Worm (Caenorhabditis elegans) whole organism, L1 larva: ENCODE results near the gene cutl-1.

Source experiments
- Y116A8C.19 ChIP-seq: sonication (generic microtip); optimal IDR thresholded peaks from 2 replicates; lab custom pipeline; 2016; ENCODE audit warnings: missing compliant biosample characterization, missing genetic modification characterization, borderline replicate concordance
- blmp-1 ChIP-seq: fragments of 150-350 bp; optimal IDR thresholded peaks from 2 replicates; lab custom pipeline; 2014; ENCODE audit warnings: missing biosample characterization, missing genetic modification characterization
- ceh-63 ChIP-seq: fragments of 200-800 bp; sonication (Bioruptor generic); optimal IDR thresholded peaks from 2 replicates; lab custom pipeline; 2018; ENCODE audit warnings: mild to moderate bottlenecking, missing genetic modification characterization, missing compliant biosample characterization
- ceh-8 ChIP-seq: fragments of 200-800 bp; sonication (Bioruptor generic); optimal IDR thresholded peaks from 2 replicates; lab custom pipeline; 2018; ENCODE audit warnings: mild to moderate bottlenecking, missing genetic modification characterization, moderate library complexity, missing compliant biosample characterization
- ceh-82 ChIP-seq, 3 experiments: fragments of 150-350 bp in 1 of 3; sonication (generic microtip) in 2 of 3; optimal IDR thresholded peaks; 2 replicates each; lab custom pipeline; 2014 to 2017; ENCODE audit warnings: missing biosample characterization in 3 of 3, missing genetic modification characterization in 3 of 3
- ceh-88 ChIP-seq: fragments of 200-800 bp; sonication (Bioruptor generic); IDR thresholded peaks from 2 replicates; pipeline ENCODE4 v1.3.6; 2022; ENCODE audit warnings: missing genetic modification characterization, missing compliant biosample characterization
- ces-1 ChIP-seq: fragments of 150-350 bp; optimal IDR thresholded peaks from 2 replicates; lab custom pipeline; 2014; ENCODE audit warnings: missing biosample characterization, missing genetic modification reagents, missing genetic modification characterization
- dpl-1 ChIP-seq, 3 experiments: fragments of 150-350 bp in 2 of 3; sonication (generic microtip) in 1 of 3; optimal IDR thresholded peaks; 2 replicates each; lab custom pipeline; 2014 to 2017; ENCODE audit warnings: missing biosample characterization in 3 of 3, missing genetic modification characterization in 3 of 3, missing genetic modification reagents in 3 of 3
- dsc-1 ChIP-seq: sonication (generic microtip); optimal IDR thresholded peaks from 2 replicates; lab custom pipeline; 2016; ENCODE audit warnings: mild to moderate bottlenecking, missing genetic modification characterization, missing compliant biosample characterization
- efl-1 ChIP-seq, 4 experiments: fragments of 150-350 bp; optimal IDR thresholded peaks in 3 of 4; peaks in 1 of 4; 1 replicate in 1 of 4; 2 replicates in 3 of 4; lab custom pipeline; 2014; ENCODE audit warnings: missing biosample characterization in 2 of 4, missing genetic modification characterization in 2 of 4, missing genetic modification reagents in 2 of 4
- egl-13 ChIP-seq: sonication (generic microtip); optimal IDR thresholded peaks from 2 replicates; lab custom pipeline; 2016; ENCODE audit warnings: missing genotype, missing genetic modification reagents, missing genetic modification characterization, missing compliant biosample characterization
- elt-2 ChIP-seq: sonication (generic microtip); optimal IDR thresholded peaks from 2 replicates; lab custom pipeline; 2016; ENCODE audit warnings: missing genetic modification characterization, mild to moderate bottlenecking, inconsistent platforms, missing compliant biosample characterization, missing genetic modification reagents
- elt-3 ChIP-seq, 6 experiments: fragments of 150-350 bp in 1 of 6; sonication (generic microtip); optimal IDR thresholded peaks; 2 replicates each; lab custom pipeline; 2017 to 2018; ENCODE audit warnings: missing biosample characterization in 6 of 6, missing genetic modification characterization in 6 of 6, inconsistent platforms in 1 of 6
- fkh-8 ChIP-seq: sonication (generic microtip); optimal IDR thresholded peaks from 2 replicates; lab custom pipeline; 2016; ENCODE audit warnings: mild to moderate bottlenecking, missing genetic modification characterization, missing compliant biosample characterization
- fos-1 ChIP-seq: fragments of 150-350 bp; optimal IDR thresholded peaks from 2 replicates; lab custom pipeline; 2014; ENCODE audit warnings: missing biosample characterization, missing genetic modification characterization
- hlh-17 ChIP-seq: fragments of 200-800 bp; sonication (Bioruptor generic); optimal IDR thresholded peaks from 2 replicates; lab custom pipeline; 2018; ENCODE audit warnings: missing genetic modification characterization, mild to moderate bottlenecking, missing compliant biosample characterization, moderate library complexity, borderline replicate concordance
- irx-1 ChIP-seq: sonication (generic microtip); optimal IDR thresholded peaks from 2 replicates; lab custom pipeline; 2016; ENCODE audit warnings: missing genetic modification characterization, missing compliant biosample characterization
- jun-1 ChIP-seq: fragments of 150-350 bp; optimal IDR thresholded peaks from 2 replicates; lab custom pipeline; 2014; ENCODE audit warnings: missing biosample characterization, missing genetic modification reagents, missing genetic modification characterization
- lin-14 ChIP-seq: fragments of 200-800 bp; sonication (Bioruptor generic); optimal IDR thresholded peaks from 2 replicates; lab custom pipeline; 2018; ENCODE audit warnings: mild to moderate bottlenecking, missing genetic modification characterization, moderate library complexity, missing compliant biosample characterization
- lin-39 ChIP-seq: fragments of 150-350 bp; optimal IDR thresholded peaks from 2 replicates; lab custom pipeline; 2014; ENCODE audit warnings: missing biosample characterization, missing genetic modification reagents, missing genetic modification characterization
- lir-3 ChIP-seq: sonication (generic microtip); optimal IDR thresholded peaks from 2 replicates; lab custom pipeline; 2016; ENCODE audit warnings: mild to moderate bottlenecking, missing genetic modification characterization, moderate library complexity, missing compliant biosample characterization; ENCODE audit not compliant: poor library complexity
- lsy-2 ChIP-seq, 2 experiments: fragments of 150-350 bp; optimal IDR thresholded peaks; 2 replicates each; lab custom pipeline; 2014; ENCODE audit warnings: missing biosample characterization in 2 of 2, missing genetic modification characterization in 2 of 2
- mdl-1 ChIP-seq, 2 experiments: fragments of 150-350 bp; optimal IDR thresholded peaks; 2 replicates each; lab custom pipeline; 2014 to 2017; ENCODE audit warnings: missing biosample characterization in 2 of 2, missing genetic modification characterization in 2 of 2, inconsistent platforms in 1 of 2
- mep-1 ChIP-seq: fragments of 150-350 bp; optimal IDR thresholded peaks from 2 replicates; lab custom pipeline; 2014; ENCODE audit warnings: missing biosample characterization, missing genetic modification characterization
- nhr-12 ChIP-seq: sonication (generic microtip); optimal IDR thresholded peaks from 2 replicates; lab custom pipeline; 2017; ENCODE audit warnings: missing biosample characterization, missing genetic modification characterization
- nhr-19 ChIP-seq: fragments of 200-800 bp; sonication (Bioruptor generic); conservative IDR thresholded peaks from 2 replicates; pipeline ENCODE4 v1.3.6; 2022; ENCODE audit warnings: missing genetic modification characterization, missing compliant biosample characterization
- nhr-20 ChIP-seq: sonication (generic microtip); optimal IDR thresholded peaks from 2 replicates; lab custom pipeline; 2016; ENCODE audit warnings: mild to moderate bottlenecking, missing genetic modification characterization, missing compliant biosample characterization
- nhr-237 ChIP-seq: fragments of 150-350 bp; optimal IDR thresholded peaks from 2 replicates; lab custom pipeline; 2014; ENCODE audit warnings: missing biosample characterization, missing genetic modification characterization
- nhr-71 ChIP-seq: sonication (generic microtip); optimal IDR thresholded peaks from 2 replicates; lab custom pipeline; 2016; ENCODE audit warnings: mild to moderate bottlenecking, missing genetic modification characterization, moderate library complexity, missing compliant biosample characterization
- nhr-76 ChIP-seq: sonication (generic microtip); optimal IDR thresholded peaks from 2 replicates; lab custom pipeline; 2017; ENCODE audit warnings: missing biosample characterization, missing genetic modification characterization
- nhr-85 ChIP-seq: sonication (generic microtip); peaks from one replicate; lab custom pipeline; 2016; ENCODE audit warnings: missing genetic modification characterization, inconsistent platforms, missing compliant biosample characterization
- pag-3 ChIP-seq: sonication (generic microtip); optimal IDR thresholded peaks from 2 replicates; lab custom pipeline; 2017; ENCODE audit warnings: missing genetic modification characterization, mild to moderate bottlenecking, missing compliant biosample characterization, antibody characterized with exemption, borderline replicate concordance; ENCODE audit not compliant: insufficient read depth
- pax-3 ChIP-seq: fragments of 200-800 bp; sonication (Bioruptor generic); optimal IDR thresholded peaks from 2 replicates; lab custom pipeline; 2018; ENCODE audit warnings: mild to moderate bottlenecking, missing genetic modification characterization, moderate library complexity, missing compliant biosample characterization
- rnt-1 ChIP-seq: sonication (generic microtip); optimal IDR thresholded peaks from 2 replicates; lab custom pipeline; 2016; ENCODE audit warnings: mild to moderate bottlenecking, missing genetic modification characterization, moderate library complexity, missing compliant biosample characterization
- snu-23 ChIP-seq: sonication (generic microtip); optimal IDR thresholded peaks from 2 replicates; lab custom pipeline; 2016; ENCODE audit warnings: missing genetic modification characterization, missing compliant biosample characterization
- sptf-1 ChIP-seq: fragments of 150-350 bp; optimal IDR thresholded peaks from 2 replicates; lab custom pipeline; 2014; ENCODE audit warnings: missing biosample characterization, missing genetic modification characterization
- swsn-7 ChIP-seq: sonication (generic microtip); optimal IDR thresholded peaks from 2 replicates; lab custom pipeline; 2016; ENCODE audit warnings: missing genetic modification characterization, missing compliant biosample characterization
- tbx-2 ChIP-seq: sonication (generic microtip); optimal IDR thresholded peaks from 2 replicates; lab custom pipeline; 2016; ENCODE audit warnings: missing genetic modification characterization, missing compliant biosample characterization
- unc-130 ChIP-seq: fragments of 150-350 bp; optimal IDR thresholded peaks from 2 replicates; lab custom pipeline; 2017; ENCODE audit warnings: missing biosample characterization, missing genetic modification characterization, inconsistent platforms
- unc-62 ChIP-seq: fragments of 150-350 bp; optimal IDR thresholded peaks from 2 replicates; lab custom pipeline; 2014; ENCODE audit warnings: missing biosample characterization, missing genetic modification reagents, missing genetic modification characterization
- unc-86 ChIP-seq: sonication (generic microtip); optimal IDR thresholded peaks from 2 replicates; lab custom pipeline; 2016; ENCODE audit warnings: missing genetic modification characterization, missing compliant biosample characterization
- unc-98 ChIP-seq: fragments of 200-800 bp; sonication (Bioruptor generic); IDR thresholded peaks from 2 replicates; pipeline ENCODE4 v1.3.6; 2022; ENCODE audit warnings: missing genetic modification characterization, missing compliant biosample characterization

The cutl-1 gene

ce11 chrV:13409089-13409488, 3.2 kb upstream of the cutl-1 start (continued):
- TF ChIP-seq dpl-1 (GFP tag; optimal IDR thresholded peaks at IDR 0.05; lab: Kevin White, UChicago): peak; percentile 80 to 96 (median 88)
- peak; percentile 82 for TF ChIP-seq lir-3
- TF ChIP-seq, all 84 proteins: peak for 30

- TF ChIP-seq egl-13 (tag; lab: Kevin White, UChicago): no peak
- TF ChIP-seq sptf-1 (tag; lab: Kevin White, UChicago): no peak
- TF ChIP-seq fkh-8 (tag; lab: Kevin White, UChicago): no peak
- no peak for TF ChIP-seq tbx-2 (tag; lab: Kevin White, UChicago)
- no peak for TF ChIP-seq pag-3 (tag; lab: Kevin White, UChicago)
- no peak for TF ChIP-seq fos-1 (tag; lab: Kevin White, UChicago)
- no peak for TF ChIP-seq ceh-82 (tag; optimal IDR thresholded peaks at IDR 0.05; lab: Kevin White, UChicago)
- TF ChIP-seq ces-1 (GFP tag; lab: Kevin White, UChicago): no peak
- TF ChIP-seq jun-1 (tag; lab: Kevin White, UChicago): no peak
- no peak for TF ChIP-seq dpl-1 (GFP tag; optimal IDR thresholded peaks at IDR 0.05; lab: Kevin White, UChicago)
- TF ChIP-seq unc-62 (GFP tag; lab: Kevin White, UChicago): no peak
- TF ChIP-seq nhr-19 (GFP tag; lab: Robert Waterston, UW): no peak
- no peak for TF ChIP-seq Y116A8C.19 (tag; lab: Kevin White, UChicago)
- no peak for TF ChIP-seq unc-98 (GFP tag; lab: Robert Waterston, UW)
- no peak for TF ChIP-seq lir-3
- no peak for TF ChIP-seq ceh-8 (GFP tag; lab: Kevin White, UChicago)
- TF ChIP-seq nhr-237 (tag; lab: Kevin White, UChicago): no peak
- no peak for TF ChIP-seq pax-3
- TF ChIP-seq nhr-76 (tag; lab: Kevin White, UChicago): no peak
- TF ChIP-seq ceh-88 (GFP tag; lab: Robert Waterston, UW): no peak
Measured at ce11 chrV:13408440-13408839, 2.5 kb upstream of the cutl-1 start.

ce11 chrV:13407913-13408312, 2.0 kb upstream of the cutl-1 start, which contains the start of gene F53F1.3:
TSS of gene F53F1.3 (plus strand) at chrV:13408242.
- TF ChIP-seq irx-1 (tag; lab: Kevin White, UChicago) (no peak), elt-2 (peak; percentile 14)

DNA sequence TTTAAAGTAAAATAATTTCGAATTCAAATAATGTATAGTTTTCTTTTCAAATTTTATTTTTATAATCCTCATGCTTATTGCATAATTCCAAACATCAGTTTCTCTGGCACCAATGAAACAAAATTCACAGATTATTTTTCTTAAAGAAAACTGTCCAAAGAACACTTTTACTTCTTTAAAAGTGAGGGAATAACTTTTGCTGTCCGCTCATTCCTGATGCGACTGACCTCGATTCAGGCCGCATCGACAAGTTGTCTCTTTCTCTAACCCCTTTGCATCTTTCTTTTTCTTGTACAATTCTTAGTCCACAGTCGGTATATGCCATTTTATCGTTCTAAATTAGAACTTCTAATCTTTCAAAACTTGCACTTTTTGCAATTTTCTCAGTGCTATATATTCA, 597 bp upstream of the cutl-1 start, which contains the start of gene F53F1.2:
F53F1.2 (plus strand) TSS at position 306 of the 400 bp plus-strand sequence.
- TF ChIP-seq nhr-85 (peak; percentile 67), lir-3 (no peak), blmp-1 (tag; lab: Kevin White, UChicago) (peak; percentile 96), unc-86 (no peak), hlh-17 (GFP tag; lab: Kevin White, UChicago) (no peak), nhr-237 (tag; lab: Kevin White, UChicago) (no peak), ceh-8 (GFP tag; lab: Kevin White, UChicago) (no peak), pag-3 (tag; lab: Kevin White, UChicago) (no peak), mdl-1 (tag; optimal IDR thresholded peaks at IDR 0.05; lab: Kevin White, UChicago) (no peak), efl-1 (optimal IDR thresholded peaks at IDR 0.05; lab: Kevin White, UChicago) (no peak), efl-1 (GFP tag; optimal IDR thresholded peaks at IDR 0.05 in 1 of 2; lab: Kevin White, UChicago) (no peak), dpl-1 (GFP tag; optimal IDR thresholded peaks at IDR 0.05; lab: Kevin White, UChicago) (peak in 1 of 3 experiments; percentile 2)
- TF ChIP-seq, all 84 proteins: peak for 3

DNA sequence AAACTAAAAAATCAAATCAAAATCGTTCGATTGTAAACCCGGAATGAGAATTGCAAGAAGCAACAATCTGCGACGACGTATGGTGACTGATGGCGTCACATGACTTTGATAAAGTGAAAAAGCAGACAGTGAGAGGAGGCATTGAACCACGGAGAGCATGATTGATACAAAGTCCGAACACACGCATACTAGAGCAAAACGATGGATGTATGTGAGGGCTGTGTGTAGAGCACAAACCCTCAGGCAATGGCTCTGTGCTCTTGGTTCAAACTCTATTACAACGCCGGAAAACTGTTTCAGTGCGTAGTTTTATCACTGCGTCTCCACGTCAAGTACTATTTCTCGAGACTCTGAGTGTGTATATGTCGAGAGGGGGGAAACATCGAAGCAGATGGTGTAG, 3.4 kb downstream of the cutl-1 start:
- TF ChIP-seq nhr-12 (tag; lab: Kevin White, UChicago): no peak
- no peak for TF ChIP-seq swsn-7
- peak; percentile 19 for TF ChIP-seq nhr-20 (tag; lab: Kevin White, UChicago)
- TF ChIP-seq blmp-1 (tag; lab: Kevin White, UChicago): peak; percentile 58
- TF ChIP-seq mep-1: peak; percentile 20
- no peak for TF ChIP-seq jun-1 (tag; lab: Kevin White, UChicago)
- peak; percentile 64 for TF ChIP-seq lin-39 (tag; lab: Kevin White, UChicago)
- peak; percentile 70 for TF ChIP-seq rnt-1
- peak; percentile 2 for TF ChIP-seq unc-130 (tag; lab: Kevin White, UChicago)
- TF ChIP-seq lsy-2 (tag; optimal IDR thresholded peaks at IDR 0.05; lab: Kevin White, UChicago): peak in 1 of 2 experiments; percentile 37
- peak in 1 of 2 experiments; percentile 16 for TF ChIP-seq efl-1 (optimal IDR thresholded peaks at IDR 0.05; lab: Kevin White, UChicago)
- peak in 1 of 2 experiments; percentile 88 for TF ChIP-seq efl-1 (GFP tag; optimal IDR thresholded peaks at IDR 0.05 in 1 of 2; lab: Kevin White, UChicago)
- 0 out of 2 replicates have a peak, but pooled peaks have one; percentile 23 for TF ChIP-seq nhr-19 (GFP tag; lab: Robert Waterston, UW)
- TF ChIP-seq lin-14: peak; percentile 72
- no peak for TF ChIP-seq ceh-63 (GFP tag; lab: Kevin White, UChicago)
- peak; percentile 38 for TF ChIP-seq snu-23 (GFP tag; lab: Kevin White, UChicago)
- TF ChIP-seq dsc-1: peak; percentile 56
- TF ChIP-seq nhr-71 (tag; lab: Kevin White, UChicago): peak; percentile 63
- TF ChIP-seq elt-3 (tag; optimal IDR thresholded peaks at IDR 0.05; lab: Kevin White, UChicago): no peak
